Worm (Caenorhabditis elegans): ENCODE measurements around the gene lap-2.

DNA sequence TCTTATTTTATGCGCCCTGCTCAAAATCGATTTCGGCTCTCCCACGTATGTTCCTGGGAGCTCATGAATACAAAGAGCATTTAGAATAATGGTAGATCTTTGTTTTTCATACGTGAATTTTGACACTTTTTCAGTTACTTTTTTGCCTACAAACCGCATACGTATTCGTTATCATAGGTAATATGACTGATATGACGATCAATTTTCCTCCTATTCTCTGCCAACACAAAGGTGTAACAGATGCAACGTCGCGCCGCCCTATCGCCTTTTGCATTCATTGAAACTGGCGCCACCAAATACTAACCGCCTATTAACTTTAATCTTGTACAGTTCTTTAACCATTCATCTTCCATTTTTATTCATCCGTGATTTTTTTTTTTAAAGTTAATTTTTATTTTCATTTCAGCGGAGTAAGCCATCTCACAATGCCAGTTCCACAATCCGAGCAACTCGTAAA is 4.1 kb downstream of the lap-2 start, which contains the start of gene W07G4.5:
- no peak for TF ChIP-seq snpc-4 (GFP tag; optimal IDR thresholded peaks at IDR 0.05)
- TF ChIP-seq snpc-4 (tag; optimal IDR thresholded peaks at IDR 0.05): no peak
- no peak for TF ChIP-seq unc-62 (GFP tag; optimal IDR thresholded peaks at IDR 0.05)
- no peak for TF ChIP-seq lin-40 (tag; optimal IDR thresholded peaks at IDR 0.05)
- TF ChIP-seq let-526 (GFP tag; IDR thresholded peaks at IDR 0.05): no peak
- no peak for TF ChIP-seq bed-2 (GFP tag; IDR thresholded peaks at IDR 0.05)
- TF ChIP-seq ztf-25 (GFP tag; IDR thresholded peaks at IDR 0.05): no peak
- no peak for TF ChIP-seq sptf-2 (GFP tag; optimal IDR thresholded peaks at IDR 0.05)

All from whole organism, young adult.